Worm (Caenorhabditis elegans): ENCODE measurements around the gene T14B4.8.

DNA sequence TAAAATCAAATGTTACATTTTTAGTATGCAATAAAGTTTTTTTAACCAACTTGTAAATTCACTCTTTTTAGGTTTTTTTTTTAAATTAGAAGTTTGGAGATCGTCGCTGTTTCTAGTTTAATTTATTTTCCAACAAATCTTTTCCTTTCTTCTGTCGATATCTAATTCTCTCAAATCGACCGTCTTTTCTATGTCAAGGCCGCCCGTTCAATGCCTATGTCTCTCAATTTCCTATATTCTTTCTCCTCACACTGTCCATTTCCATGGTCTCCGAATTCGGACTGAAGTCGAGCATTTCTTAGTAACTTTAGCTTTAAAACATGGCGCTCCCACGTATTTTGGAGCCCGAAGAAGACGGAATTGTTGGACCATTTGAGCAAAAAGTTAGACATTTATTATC lies 12.6 kb downstream of the T14B4.8 start, which contains the start of the genes T14B4.5 and T14B4.20:
- TF ChIP-seq W03F9.2 (tag; optimal IDR thresholded peaks at IDR 0.05) (no peak), him-1 (tag; optimal IDR thresholded peaks at IDR 0.05) (no peak), dao-5 (tag; optimal IDR thresholded peaks at IDR 0.05) (no peak)

Data from whole organism, L4/young adult.